Fruit fly (Drosophila melanogaster) whole organism, embryonic: ENCODE results near the gene Plzf.

Source experiments
- Atf-2 ChIP-seq: fragments of 200-800 bp; sonication (Bioruptor generic); optimal IDR thresholded peaks from 2 replicates; lab custom pipeline; 2016; ENCODE audit warnings: missing biosample characterization, missing genetic modification characterization
- Atf6 ChIP-seq: fragments of 200-800 bp; sonication (Bioruptor generic); IDR thresholded peaks from 2 replicates; pipeline ENCODE4 v1.3.6; 2022; ENCODE audit warnings: missing biosample characterization, missing genetic modification characterization
- B-H1 ChIP-seq: fragments of 200-800 bp; sonication (Bioruptor generic); IDR thresholded peaks from 3 replicates; pipeline ENCODE4 v1.3.6; 2022; ENCODE audit warnings: missing biosample characterization, missing genetic modification characterization
- CG10979 ChIP-seq: fragments of 200-800 bp; sonication (Bioruptor generic); optimal IDR thresholded peaks from 2 replicates; lab custom pipeline; 2018; ENCODE audit warnings: missing biosample characterization, mild to moderate bottlenecking, missing genetic modification characterization, moderate library complexity
- CG11456 ChIP-seq: fragments of 200-800 bp; sonication (Bioruptor generic); IDR thresholded peaks from 3 replicates; pipeline ENCODE4 v1.3.6; 2022; ENCODE audit warnings: missing biosample characterization, missing genetic modification characterization
- CG12155 ChIP-seq: fragments of 200-800 bp; sonication (Bioruptor generic); optimal IDR thresholded peaks from 3 replicates; lab custom pipeline; 2016; ENCODE audit warnings: missing biosample characterization, missing genetic modification characterization
- CG12219 ChIP-seq: fragments of 200-800 bp; sonication (Bioruptor generic); optimal IDR thresholded peaks from 3 replicates; lab custom pipeline; 2018; ENCODE audit warnings: missing biosample characterization, mild to moderate bottlenecking, missing genetic modification characterization
- CG12659 ChIP-seq: fragments of 200-800 bp; sonication (Bioruptor generic); optimal IDR thresholded peaks from 3 replicates; lab custom pipeline; 2017; ENCODE audit warnings: mild to moderate bottlenecking, missing biosample characterization, missing genetic modification reagents, missing genetic modification characterization
- CG12744 ChIP-seq: fragments of 200-800 bp; sonication (Bioruptor generic); optimal IDR thresholded peaks from 2 replicates; lab custom pipeline; 2016; ENCODE audit warnings: missing biosample characterization, missing genetic modification characterization
- CG13123 ChIP-seq: fragments of 200-800 bp; sonication (Bioruptor generic); optimal IDR thresholded peaks from 2 replicates; lab custom pipeline; 2016; ENCODE audit warnings: missing biosample characterization, missing genetic modification characterization
- CG14860 ChIP-seq: fragments of 200-800 bp; sonication (Bioruptor generic); IDR thresholded peaks from 3 replicates; pipeline ENCODE4 v1.3.6; 2022; ENCODE audit warnings: missing biosample characterization, missing genetic modification characterization; ENCODE audit not compliant: partially characterized antibody
- CG14965 ChIP-seq: fragments of 200-800 bp; sonication (Bioruptor generic); optimal IDR thresholded peaks from 2 replicates; lab custom pipeline; 2016; ENCODE audit warnings: missing biosample characterization, missing genetic modification characterization, borderline replicate concordance
- CG1602 ChIP-seq: fragments of 200-800 bp; sonication (Bioruptor generic); optimal IDR thresholded peaks from 3 replicates; lab custom pipeline; 2016; ENCODE audit warnings: missing biosample characterization, missing genetic modification characterization
- CG17568 ChIP-seq: fragments of 200-800 bp; sonication (Bioruptor generic); optimal IDR thresholded peaks from 2 replicates; lab custom pipeline; 2018; ENCODE audit warnings: missing biosample characterization, mild to moderate bottlenecking, missing genetic modification characterization, moderate library complexity
- CG33557 ChIP-seq: fragments of 200-800 bp; sonication (Bioruptor generic); optimal IDR thresholded peaks from 2 replicates; lab custom pipeline; 2019; ENCODE audit warnings: missing biosample characterization, mild to moderate bottlenecking, missing genetic modification characterization, moderate library complexity
- CG6791 ChIP-seq: fragments of 200-800 bp; sonication (Bioruptor generic); IDR thresholded peaks from 3 replicates; pipeline ENCODE4 v1.3.6; 2022; ENCODE audit warnings: missing biosample characterization, missing genetic modification characterization; ENCODE audit not compliant: partially characterized antibody
- CG6854 ChIP-seq: fragments of 200-800 bp; sonication (Bioruptor generic); optimal IDR thresholded peaks from 3 replicates; lab custom pipeline; 2017; ENCODE audit warnings: missing biosample characterization, mild to moderate bottlenecking, missing genetic modification characterization
- CG7271 ChIP-seq: fragments of 200-800 bp; sonication (Bioruptor generic); optimal IDR thresholded peaks from 2 replicates; lab custom pipeline; 2018; ENCODE audit warnings: missing biosample characterization, mild to moderate bottlenecking, missing genetic modification characterization, moderate library complexity
- Deaf1 ChIP-seq: fragments of 200-800 bp; optimal IDR thresholded peaks from 3 replicates; lab custom pipeline; 2019; ENCODE audit warnings: missing biosample characterization, mild to moderate bottlenecking, missing genetic modification characterization, moderate library complexity
- Dp ChIP-seq: fragments of 200-800 bp; sonication (Bioruptor generic); optimal IDR thresholded peaks from 2 replicates; lab custom pipeline; 2018; ENCODE audit warnings: missing biosample characterization, mild to moderate bottlenecking, missing genetic modification characterization, moderate library complexity
- Fer1 ChIP-seq: fragments of 200-800 bp; sonication (Bioruptor generic); optimal IDR thresholded peaks from 2 replicates; lab custom pipeline; 2017; ENCODE audit warnings: missing biosample characterization, mild to moderate bottlenecking, missing genetic modification characterization
- HLH54F ChIP-seq: fragments of 200-800 bp; sonication (Bioruptor generic); optimal IDR thresholded peaks from 3 replicates; lab custom pipeline; 2016; ENCODE audit warnings: missing biosample characterization, missing genetic modification characterization
- Hey ChIP-seq: fragments of 200-800 bp; sonication (Bioruptor generic); optimal IDR thresholded peaks from 3 replicates; lab custom pipeline; 2018; ENCODE audit warnings: missing biosample characterization, mild to moderate bottlenecking, missing genetic modification characterization
- Hmr ChIP-seq: fragments of 200-800 bp; sonication (Bioruptor generic); optimal IDR thresholded peaks from 3 replicates; lab custom pipeline; 2017; ENCODE audit warnings: mild to moderate bottlenecking, missing biosample characterization, missing genetic modification reagents, missing genetic modification characterization
- Neu2 ChIP-seq: fragments of 200-800 bp; sonication (Bioruptor generic); optimal IDR thresholded peaks from 3 replicates; lab custom pipeline; 2016; ENCODE audit warnings: missing biosample characterization, missing genetic modification characterization, borderline replicate concordance
- Oaz ChIP-seq: fragments of 200-800 bp; sonication (Bioruptor generic); IDR thresholded peaks from 2 replicates; pipeline ENCODE4 v1.3.6; 2022; ENCODE audit warnings: missing biosample characterization, missing genetic modification characterization
- Optix ChIP-seq: fragments of 200-800 bp; sonication (Bioruptor generic); IDR thresholded peaks from 3 replicates; pipeline ENCODE4 v1.3.6; 2022; ENCODE audit warnings: missing biosample characterization, missing genetic modification characterization
- Ptx1 ChIP-seq: fragments of 200-800 bp; sonication (Bioruptor generic); IDR thresholded peaks from 2 replicates; pipeline ENCODE4 v1.3.6; 2022; ENCODE audit warnings: missing biosample characterization, missing genetic modification characterization
- Rfx ChIP-seq: fragments of 200-800 bp; sonication (Bioruptor generic); IDR thresholded peaks from 2 replicates; pipeline ENCODE4 v1.3.6; 2022; ENCODE audit warnings: missing biosample characterization, missing genetic modification characterization
- Usf ChIP-seq: fragments of 200-800 bp; sonication (Bioruptor generic); optimal IDR thresholded peaks from 2 replicates; lab custom pipeline; 2017; ENCODE audit warnings: missing genotype, missing biosample characterization, missing genetic modification characterization
- ase ChIP-seq: fragments of 200-800 bp; sonication (Bioruptor generic); IDR thresholded peaks from 3 replicates; pipeline ENCODE4 v1.3.6; 2022; ENCODE audit warnings: missing biosample characterization, missing genetic modification characterization
- bbx ChIP-seq: fragments of 200-800 bp; sonication (Bioruptor generic); IDR thresholded peaks from 2 replicates; pipeline ENCODE4 v1.3.6; 2022; ENCODE audit warnings: missing biosample characterization, missing genetic modification characterization; ENCODE audit not compliant: partially characterized antibody
- bowl ChIP-seq: fragments of 200-800 bp; sonication (Bioruptor generic); IDR thresholded peaks from 2 replicates; pipeline ENCODE4 v1.3.6; 2022; ENCODE audit warnings: missing biosample characterization, missing genetic modification characterization
- br ChIP-seq: fragments of >200 bp; optimal IDR thresholded peaks from 2 replicates; lab custom pipeline; 2017
- cad ChIP-seq: fragments of >200 bp; optimal IDR thresholded peaks from 2 replicates; lab custom pipeline; 2017; ENCODE audit warnings: missing biosample characterization, missing genetic modification characterization
- caup ChIP-seq: fragments of 200-800 bp; sonication (Bioruptor generic); optimal IDR thresholded peaks from 3 replicates; lab custom pipeline; 2017; ENCODE audit warnings: missing biosample characterization, mild to moderate bottlenecking, missing genetic modification characterization, moderate library complexity; ENCODE audit not compliant: severe bottlenecking
- da ChIP-seq: fragments of 200-800 bp; sonication (Bioruptor generic); optimal IDR thresholded peaks from 2 replicates; lab custom pipeline; 2016; ENCODE audit warnings: missing biosample characterization, missing genetic modification characterization
- dysf ChIP-seq: fragments of 200-800 bp; sonication (Bioruptor generic); IDR thresholded peaks from 3 replicates; pipeline ENCODE4 v1.3.6; 2022; ENCODE audit warnings: missing biosample characterization, missing genetic modification characterization
- exex ChIP-seq: fragments of 200-800 bp; sonication (Bioruptor generic); optimal IDR thresholded peaks from 4 replicates; lab custom pipeline; 2018; ENCODE audit warnings: missing biosample characterization, mild to moderate bottlenecking, missing genetic modification characterization, moderate library complexity
- gcm ChIP-seq: fragments of 200-800 bp; sonication (Bioruptor generic); optimal IDR thresholded peaks from 2 replicates; lab custom pipeline; 2019; ENCODE audit warnings: missing biosample characterization, mild to moderate bottlenecking, missing genetic modification characterization, moderate library complexity
- gcm2 ChIP-seq: fragments of 200-800 bp; sonication (Bioruptor generic); optimal IDR thresholded peaks from 2 replicates; lab custom pipeline; 2016; ENCODE audit warnings: missing biosample characterization, missing genetic modification characterization
- gem ChIP-seq: fragments of 200-800 bp; sonication (Bioruptor generic); optimal IDR thresholded peaks from 2 replicates; lab custom pipeline; 2019; ENCODE audit warnings: missing biosample characterization, mild to moderate bottlenecking, missing genetic modification characterization, moderate library complexity
- kay ChIP-seq: fragments of 200-800 bp; sonication (Bioruptor generic); optimal IDR thresholded peaks from 2 replicates; lab custom pipeline; 2016; ENCODE audit warnings: missing biosample characterization, missing genetic modification characterization
- ken ChIP-seq: fragments of 200-800 bp; sonication (Bioruptor generic); IDR thresholded peaks from 3 replicates; pipeline ENCODE4 v1.3.6; 2022; ENCODE audit warnings: missing biosample characterization, missing genetic modification characterization
- knrl ChIP-seq: fragments of 200-800 bp; sonication (Bioruptor generic); IDR thresholded peaks from 3 replicates; pipeline ENCODE4 v1.3.6; 2022; ENCODE audit warnings: missing biosample characterization, missing genetic modification characterization; ENCODE audit not compliant: partially characterized antibody
- maf-S ChIP-seq: fragments of 200-800 bp; sonication (Bioruptor generic); optimal IDR thresholded peaks from 2 replicates; lab custom pipeline; 2016; ENCODE audit warnings: missing biosample characterization, missing genetic modification characterization
- nerfin-2 ChIP-seq: fragments of 200-800 bp; sonication (Bioruptor generic); IDR thresholded peaks from 2 replicates; pipeline ENCODE4 v1.3.6; 2022; ENCODE audit warnings: missing biosample characterization, missing genetic modification characterization; ENCODE audit not compliant: partially characterized antibody
- repo ChIP-seq: fragments of 200-800 bp; sonication (Bioruptor generic); optimal IDR thresholded peaks from 2 replicates; lab custom pipeline; 2016; ENCODE audit warnings: missing biosample characterization, missing genetic modification characterization
- tup ChIP-seq: fragments of 200-800 bp; sonication (Bioruptor generic); optimal IDR thresholded peaks from 2 replicates; lab custom pipeline; 2016; ENCODE audit warnings: missing biosample characterization, mild to moderate bottlenecking, missing genetic modification characterization, moderate library complexity
- unc-4 ChIP-seq: fragments of 200-800 bp; sonication (Bioruptor generic); IDR thresholded peaks from 2 replicates; pipeline ENCODE4 v1.3.6; 2022; ENCODE audit warnings: missing biosample characterization, missing genetic modification characterization; ENCODE audit not compliant: partially characterized antibody

Plzf gene

DNA sequence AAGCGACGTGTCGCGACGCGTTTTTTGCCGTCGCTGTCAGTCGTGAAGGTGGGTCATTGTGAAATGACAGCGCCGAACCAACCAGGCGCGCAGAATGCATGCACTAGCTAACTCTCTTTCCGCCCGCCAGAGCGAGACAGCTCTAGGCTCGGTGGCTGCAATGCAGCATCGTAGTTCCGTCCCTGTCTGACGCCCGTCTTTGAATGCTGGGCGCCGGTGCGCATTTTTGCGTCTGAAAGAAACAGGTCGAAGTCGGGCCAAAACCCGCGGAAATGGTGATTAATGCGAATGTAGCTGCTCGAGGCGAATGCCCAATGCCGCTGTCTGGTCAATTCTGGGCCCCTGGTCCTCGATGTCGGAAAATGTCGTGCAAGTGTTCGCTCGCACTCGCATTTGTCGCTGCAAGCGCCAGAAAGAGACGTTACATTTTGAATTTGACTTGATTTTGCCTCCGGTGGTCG is 41.4 kb downstream of the Plzf start (continued):
- no peak for TF ChIP-seq br
- peak; percentile 76 for TF ChIP-seq exex
- TF ChIP-seq tup (GFP tag; lab: Kevin White, UChicago), result no peak
- no peak for TF ChIP-seq B-H1
- no peak for TF ChIP-seq gem (tag; lab: Kevin White, UChicago)
- TF ChIP-seq CG1602 (GFP tag; lab: Kevin White, UChicago), result no peak
- peak; percentile 57 for TF ChIP-seq CG12155 (GFP tag; lab: Kevin White, UChicago)
- TF ChIP-seq ken, result no peak
- TF ChIP-seq knrl (GFP tag; lab: Robert Waterston, UW), result no peak
- TF ChIP-seq dysf, result no peak
- TF ChIP-seq CG17568 (GFP tag; lab: Kevin White, UChicago), result peak; percentile 63
- no peak for TF ChIP-seq bbx
- TF ChIP-seq Fer1, result peak; percentile 79
- no peak for TF ChIP-seq CG11456 (GFP tag; lab: Robert Waterston, UW)
- peak; percentile 50 for TF ChIP-seq CG10979
- peak; percentile 80 for TF ChIP-seq CG6854
- TF ChIP-seq unc-4, result no peak
- peak; percentile 75 for TF ChIP-seq Hey (tag; lab: Kevin White, UChicago)
- TF ChIP-seq cad, result no peak
- peak; percentile 94 for TF ChIP-seq Hmr (GFP tag; lab: Kevin White, UChicago)
- no peak for TF ChIP-seq maf-S (GFP tag; lab: Kevin White, UChicago)
- peak; percentile 68 for TF ChIP-seq CG33557
- peak; percentile 89 for TF ChIP-seq kay (GFP tag; lab: Kevin White, UChicago)
- TF ChIP-seq CG7271 (tag; lab: Kevin White, UChicago), result no peak
- peak; percentile 48 for TF ChIP-seq Atf-2
- no peak for TF ChIP-seq nerfin-2 (GFP tag; lab: Robert Waterston, UW)
- TF ChIP-seq CG12659 (GFP tag; lab: Kevin White, UChicago), result peak; percentile 87
- no peak for TF ChIP-seq Atf6 (GFP tag; lab: Robert Waterston, UW)

DNA sequence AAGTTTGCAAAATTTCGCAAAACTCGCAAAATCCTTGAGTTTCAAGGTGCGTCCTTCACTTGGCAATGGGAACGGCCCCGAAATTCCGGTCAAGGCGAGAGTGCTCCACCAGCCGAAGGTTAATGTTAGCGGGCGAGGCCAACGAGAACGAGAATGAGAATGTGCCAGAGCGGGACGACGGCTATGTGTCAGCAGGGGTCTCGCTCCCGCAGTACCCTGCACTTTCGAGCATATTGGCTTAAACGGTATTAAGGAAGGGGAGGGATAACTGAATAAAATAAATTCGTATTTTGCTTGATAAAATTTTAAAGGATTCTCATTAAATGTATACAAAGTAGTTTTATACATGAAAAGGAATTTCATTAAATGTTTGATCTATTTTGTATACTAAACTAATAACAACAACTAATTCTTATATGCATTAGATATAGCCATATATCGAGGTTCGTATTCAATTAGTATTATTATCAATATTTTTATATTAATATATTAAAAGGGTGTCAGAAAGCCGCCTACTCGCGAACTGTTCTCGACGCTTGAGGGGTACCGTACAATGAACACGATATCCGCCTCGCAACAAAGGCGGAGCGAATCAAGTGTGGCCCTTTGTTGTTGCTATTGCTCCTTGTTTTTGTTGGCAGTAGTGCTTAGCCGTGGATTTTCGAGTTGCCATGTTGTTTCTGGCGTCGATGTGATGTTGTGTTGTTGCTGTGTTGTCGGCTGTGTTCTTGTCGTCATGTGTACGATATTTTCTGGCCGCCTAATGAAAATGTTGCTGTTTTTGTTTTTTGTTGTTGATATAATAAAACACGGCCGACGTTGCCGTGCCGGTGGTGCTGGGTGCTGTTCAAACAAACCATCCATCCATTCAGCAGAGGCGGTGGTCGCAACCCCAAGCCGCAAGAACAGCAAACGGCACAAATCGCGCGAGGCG is 42.1 kb downstream of the Plzf start:
- TF ChIP-seq gcm, result peak; percentile 96
- TF ChIP-seq Deaf1 (tag; lab: Kevin White, UChicago), result peak; percentile 77
- TF ChIP-seq caup, result peak; percentile 94
- TF ChIP-seq CG13123 (GFP tag; lab: Kevin White, UChicago), result peak; percentile 87
- no peak for TF ChIP-seq ase (GFP tag; lab: Robert Waterston, UW)
- no peak for TF ChIP-seq Oaz
- peak; percentile 36 for TF ChIP-seq gcm2 (GFP tag; lab: Kevin White, UChicago)
- TF ChIP-seq HLH54F (GFP tag; lab: Kevin White, UChicago), result peak; percentile 46
- no peak for TF ChIP-seq bowl (GFP tag; lab: Robert Waterston, UW)
- no peak for TF ChIP-seq Optix (GFP tag; lab: Robert Waterston, UW)
- no peak for TF ChIP-seq Neu2
- no peak for TF ChIP-seq CG14860 (GFP tag; lab: Robert Waterston, UW)
- no peak for TF ChIP-seq knrl (GFP tag; lab: Robert Waterston, UW)
- no peak for TF ChIP-seq CG6791 (GFP tag; lab: Robert Waterston, UW)
- TF ChIP-seq CG14965, result peak; percentile 12
- peak; percentile 74 for TF ChIP-seq CG12219 (GFP tag; lab: Kevin White, UChicago)
- TF ChIP-seq Rfx (GFP tag; lab: Robert Waterston, UW), result no peak
- peak; percentile 52 for TF ChIP-seq CG12744 (GFP tag; lab: Kevin White, UChicago)
- TF ChIP-seq repo (GFP tag; lab: Kevin White, UChicago), result peak; percentile 15
- no peak for TF ChIP-seq Ptx1 (GFP tag; lab: Robert Waterston, UW)
- peak; percentile 97 for TF ChIP-seq Fer1
- TF ChIP-seq Usf (GFP tag; lab: Kevin White, UChicago), result peak; percentile 94
- no peak for TF ChIP-seq Dp
- no peak for TF ChIP-seq da (GFP tag; lab: Kevin White, UChicago)
